Fruit fly (Drosophila melanogaster): ENCODE measurements around the gene HGTX.

HGTX gene

DNA sequence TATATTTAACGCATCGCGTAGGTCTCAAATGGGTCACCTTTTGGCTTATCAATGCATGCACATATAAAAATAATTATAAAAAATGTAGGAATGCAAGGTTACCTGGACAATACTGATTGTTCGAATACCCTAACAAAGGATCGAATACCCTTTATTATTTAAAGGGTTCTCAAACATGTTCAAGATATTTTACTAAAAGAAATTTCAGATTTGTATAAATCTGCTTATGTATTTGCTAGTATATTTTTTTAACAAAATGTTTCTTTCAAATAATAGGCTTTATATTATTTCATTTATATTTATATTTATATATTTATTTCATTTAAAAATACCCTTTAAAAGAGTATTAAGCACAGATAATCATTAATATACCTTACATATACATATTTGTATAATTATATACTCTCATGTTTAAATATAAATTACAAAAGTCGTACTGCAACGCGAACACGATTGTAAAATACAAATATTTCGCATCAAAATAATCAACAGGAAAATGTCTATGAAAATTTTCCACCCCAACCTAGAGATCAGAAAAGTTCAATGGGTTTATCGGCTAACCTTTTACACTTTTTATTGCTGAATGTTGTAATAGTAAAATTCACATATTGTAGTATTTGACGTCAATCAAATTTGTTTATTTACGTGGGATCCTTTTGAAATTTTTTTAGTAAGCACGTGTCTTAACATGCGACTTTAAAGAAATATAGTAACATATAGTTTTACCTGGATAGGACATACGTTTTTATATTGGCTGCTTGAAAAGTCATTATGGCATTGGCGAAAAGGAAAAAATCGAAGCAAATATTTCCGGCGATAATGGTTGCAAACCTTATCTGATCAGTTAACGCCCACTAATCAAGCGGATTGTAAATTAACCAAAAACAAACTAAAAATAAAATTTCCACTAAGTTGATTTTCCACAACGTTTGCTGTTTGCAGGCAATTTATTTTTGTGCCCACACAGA, 42.3 kb downstream of the HGTX start:
- TF ChIP-seq CG17806 (tag; optimal IDR thresholded peaks at IDR 0.05) (peak; percentile 23), CG9948 (tag; optimal IDR thresholded peaks at IDR 0.05) (no peak), CG8159 (tag; optimal IDR thresholded peaks at IDR 0.05) (peak; percentile 28), CG12605 (GFP tag; IDR thresholded peaks at IDR 0.05) (no peak), gl (tag; optimal IDR thresholded peaks at IDR 0.05) (no peak), CG14655 (GFP tag; optimal IDR thresholded peaks at IDR 0.05) (no peak)

dm6 chr3L:14556177-14556576, 43.2 kb downstream of the HGTX start:
- TF ChIP-seq CG12605 (GFP tag; IDR thresholded peaks at IDR 0.05): 0 out of 2 replicates have a peak, but pooled peaks have one; percentile 16
- no peak for TF ChIP-seq Pif1B (GFP tag; optimal IDR thresholded peaks at IDR 0.05)
- no peak for TF ChIP-seq CG4496 (GFP tag; IDR thresholded peaks at IDR 0.05)
- no peak for TF ChIP-seq Pif1A (GFP tag; optimal IDR thresholded peaks at IDR 0.05)
- no peak for TF ChIP-seq CG10348 (GFP tag; IDR thresholded peaks at IDR 0.05)
- TF ChIP-seq EcR (GFP tag; optimal IDR thresholded peaks at IDR 0.05): peak; percentile 79
- 0 out of 2 replicates have a peak, but pooled peaks have one; percentile 4 for TF ChIP-seq CG32121 (GFP tag; IDR thresholded peaks at IDR 0.05)
- no peak for TF ChIP-seq gl (tag; optimal IDR thresholded peaks at IDR 0.05)
- peak; percentile 9 for TF ChIP-seq CG13204 (GFP tag; optimal IDR thresholded peaks at IDR 0.05)
- no peak for TF ChIP-seq fd96Ca (GFP tag; IDR thresholded peaks at IDR 0.05)
- TF ChIP-seq CG8159 (tag; optimal IDR thresholded peaks at IDR 0.05): no peak
- TF ChIP-seq rn (GFP tag; IDR thresholded peaks at IDR 0.05): no peak
- TF ChIP-seq CG17806 (tag; optimal IDR thresholded peaks at IDR 0.05): no peak
- TF ChIP-seq Ets98B (GFP tag; IDR thresholded peaks at IDR 0.05): no peak; the same call in 1 of the 2 replicates
- TF ChIP-seq CG14655 (GFP tag; optimal IDR thresholded peaks at IDR 0.05): no peak
- TF ChIP-seq D1 (tag; optimal IDR thresholded peaks at IDR 0.05): peak; percentile 7
- TF ChIP-seq CG9948 (tag; optimal IDR thresholded peaks at IDR 0.05): no peak
- TF ChIP-seq CG8301 (tag; optimal IDR thresholded peaks at IDR 0.05): no peak
- TF ChIP-seq CG15710 (tag; optimal IDR thresholded peaks at IDR 0.05): no peak
- TF ChIP-seq CG34367 (tag; optimal IDR thresholded peaks at IDR 0.05): no peak
- no peak for TF ChIP-seq Snoo (tag; optimal IDR thresholded peaks at IDR 0.05)

DNA sequence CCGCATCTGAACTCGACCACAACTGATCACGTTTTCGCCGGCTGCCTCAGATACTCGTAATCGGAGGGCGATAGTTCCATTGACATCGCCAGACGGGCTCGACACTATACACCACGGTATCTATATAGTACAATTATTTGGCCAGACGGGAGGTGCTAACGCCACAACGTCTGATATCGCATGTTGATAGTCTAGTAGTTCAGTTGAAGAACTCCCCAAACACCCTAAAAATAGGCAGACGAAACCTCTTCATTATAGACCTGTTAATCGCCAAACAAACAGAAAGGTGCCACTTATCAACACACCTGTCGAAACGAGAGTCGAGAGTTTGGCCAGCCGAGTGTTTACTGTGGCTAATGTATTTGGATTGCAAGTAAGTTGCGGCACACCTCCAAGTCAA, 44.3 kb downstream of the HGTX start:
- no peak for TF ChIP-seq CG10348 (GFP tag; IDR thresholded peaks at IDR 0.05)
- peak; percentile 2 for TF ChIP-seq CG13204 (GFP tag; optimal IDR thresholded peaks at IDR 0.05)
- no peak for TF ChIP-seq CG8159 (tag; optimal IDR thresholded peaks at IDR 0.05)

DNA sequence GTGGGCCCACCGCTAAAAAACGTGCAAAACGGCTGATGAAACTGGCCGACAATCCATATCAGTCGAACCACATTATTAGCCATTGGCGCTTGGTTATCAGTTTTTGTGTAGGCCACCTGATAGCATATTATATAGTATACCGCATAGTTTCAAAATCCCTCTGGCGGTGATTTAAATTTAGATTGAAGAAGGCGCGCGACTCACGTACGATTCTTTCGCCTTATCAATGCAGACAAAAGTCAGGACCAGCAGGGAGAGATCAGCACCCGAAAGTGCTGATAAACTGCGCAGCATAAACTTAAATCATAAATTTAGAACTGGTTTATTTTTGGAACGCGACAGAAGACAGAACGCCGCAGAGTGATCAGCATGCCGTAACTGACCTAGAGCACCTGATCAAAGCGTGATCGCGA, 45.4 kb downstream of the HGTX start:
- no peak for TF ChIP-seq CG34367 (tag; optimal IDR thresholded peaks at IDR 0.05)
- TF ChIP-seq Ets98B (GFP tag; IDR thresholded peaks at IDR 0.05): no peak
- TF ChIP-seq fd96Ca (GFP tag; IDR thresholded peaks at IDR 0.05): no peak
- TF ChIP-seq CG14655 (GFP tag; optimal IDR thresholded peaks at IDR 0.05): no peak
- no peak for TF ChIP-seq EcR (GFP tag; optimal IDR thresholded peaks at IDR 0.05)
- TF ChIP-seq CG4496 (GFP tag; IDR thresholded peaks at IDR 0.05): no peak
- no peak for TF ChIP-seq CG13204 (GFP tag; optimal IDR thresholded peaks at IDR 0.05)
- TF ChIP-seq CG9948 (tag; optimal IDR thresholded peaks at IDR 0.05): no peak
- no peak for TF ChIP-seq Snoo (tag; optimal IDR thresholded peaks at IDR 0.05)
- no peak for TF ChIP-seq CG10348 (GFP tag; IDR thresholded peaks at IDR 0.05)
- no peak for TF ChIP-seq D1 (tag; optimal IDR thresholded peaks at IDR 0.05)
- TF ChIP-seq gl (tag; optimal IDR thresholded peaks at IDR 0.05): no peak
- no peak for TF ChIP-seq CG15710 (tag; optimal IDR thresholded peaks at IDR 0.05)
- no peak for TF ChIP-seq CG8301 (tag; optimal IDR thresholded peaks at IDR 0.05)
- no peak for TF ChIP-seq Pif1B (GFP tag; optimal IDR thresholded peaks at IDR 0.05)
- no peak for TF ChIP-seq rn (GFP tag; IDR thresholded peaks at IDR 0.05)
- TF ChIP-seq CG8159 (tag; optimal IDR thresholded peaks at IDR 0.05): no peak
- no peak for TF ChIP-seq Pif1A (GFP tag; optimal IDR thresholded peaks at IDR 0.05)

- TF ChIP-seq CG8159 (tag; optimal IDR thresholded peaks at IDR 0.05): peak; percentile 98
- peak; percentile 98 for TF ChIP-seq CG15710 (tag; optimal IDR thresholded peaks at IDR 0.05)
- peak; percentile 92 for TF ChIP-seq CG13204 (GFP tag; optimal IDR thresholded peaks at IDR 0.05)
- TF ChIP-seq CG10348 (GFP tag; IDR thresholded peaks at IDR 0.05): peak; percentile 64; the same call in 1 of the 2 replicates
- TF ChIP-seq D1 (tag; optimal IDR thresholded peaks at IDR 0.05): peak; percentile 83
- TF ChIP-seq Pif1B (GFP tag; optimal IDR thresholded peaks at IDR 0.05): peak; percentile 96
- peak; percentile 97 for TF ChIP-seq CG14655 (GFP tag; optimal IDR thresholded peaks at IDR 0.05)
- TF ChIP-seq CG12605 (GFP tag; IDR thresholded peaks at IDR 0.05): peak; percentile 89
- peak; percentile 98 for TF ChIP-seq CG34367 (tag; optimal IDR thresholded peaks at IDR 0.05)
- TF ChIP-seq EcR (GFP tag; optimal IDR thresholded peaks at IDR 0.05): peak; percentile 73
- peak; percentile 89 for TF ChIP-seq rn (GFP tag; IDR thresholded peaks at IDR 0.05)
- peak; percentile 86 for TF ChIP-seq CG32121 (GFP tag; IDR thresholded peaks at IDR 0.05)
- TF ChIP-seq gl (tag; optimal IDR thresholded peaks at IDR 0.05): peak; percentile 97
- TF ChIP-seq Snoo (tag; optimal IDR thresholded peaks at IDR 0.05): peak; percentile 68
- TF ChIP-seq Ets98B (GFP tag; IDR thresholded peaks at IDR 0.05): peak; percentile 93
- TF ChIP-seq CG17806 (tag; optimal IDR thresholded peaks at IDR 0.05): peak; percentile 98
- TF ChIP-seq CG4496 (GFP tag; IDR thresholded peaks at IDR 0.05): peak; percentile 97
- peak; percentile 98 for TF ChIP-seq CG9948 (tag; optimal IDR thresholded peaks at IDR 0.05)
- no peak; the same call in none of the 3 replicates for TF ChIP-seq fd96Ca (GFP tag; IDR thresholded peaks at IDR 0.05)
- TF ChIP-seq Pif1A (GFP tag; optimal IDR thresholded peaks at IDR 0.05): peak; percentile 97
- TF ChIP-seq CG8301 (tag; optimal IDR thresholded peaks at IDR 0.05): peak; percentile 94
Measured at dm6 chr3L:14552925-14553239, 46.5 kb downstream of the HGTX start.
